Worm (Caenorhabditis elegans): ENCODE measurements around the gene clec-5.
A peak's percentile ranks its signal among the peaks of the same experiment; 100 is the strongest.

The clec-5 gene

DNA sequence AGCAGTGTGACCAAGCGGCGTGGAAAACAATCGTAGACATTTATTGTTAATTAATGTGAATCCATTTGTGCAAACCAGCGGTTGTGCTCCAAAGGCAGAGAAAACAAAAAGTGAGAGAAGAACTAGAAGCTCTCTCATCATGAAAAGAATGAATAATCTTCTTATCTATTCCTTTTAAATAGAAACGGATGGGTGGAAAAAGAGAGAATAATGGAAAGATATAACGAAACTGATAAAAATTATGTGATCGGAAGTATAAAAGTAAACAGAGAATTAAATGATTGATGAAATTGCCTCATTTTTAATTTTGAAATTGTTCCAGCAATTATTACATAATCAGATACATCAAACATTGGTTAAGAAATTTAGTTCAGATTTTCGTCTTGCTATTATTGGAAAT lies at the start of gene clec-5:
Gene clec-5, minus strand, starts transcription at position 178 of the 400 bp plus-strand sequence.
- TF ChIP-seq nhr-90 (tag; optimal IDR thresholded peaks at IDR 0.05; ENCODE audit: poor library complexity), result no peak
- no peak for TF ChIP-seq C16A3.4 (tag; optimal IDR thresholded peaks at IDR 0.05)
- no peak for TF ChIP-seq lsy-2 (tag; optimal IDR thresholded peaks at IDR 0.05)
- no peak for TF ChIP-seq vab-15 (tag; optimal IDR thresholded peaks at IDR 0.05)
- TF ChIP-seq unc-130 (tag; optimal IDR thresholded peaks at IDR 0.05), result no peak
- no peak for TF ChIP-seq grh-1 (GFP tag; IDR thresholded peaks at IDR 0.05)
- TF ChIP-seq lin-39 (tag; optimal IDR thresholded peaks at IDR 0.05), result no peak
- peak; percentile 29 for TF ChIP-seq jun-1 (tag; optimal IDR thresholded peaks at IDR 0.05)
- TF ChIP-seq fkh-4 (tag; optimal IDR thresholded peaks at IDR 0.05; ENCODE audit: borderline replicate concordance), result no peak
- TF ChIP-seq elt-2 (tag; optimal IDR thresholded peaks at IDR 0.05), result peak; percentile 40
- TF ChIP-seq aly-2 (tag; optimal IDR thresholded peaks at IDR 0.05), result no peak

DNA sequence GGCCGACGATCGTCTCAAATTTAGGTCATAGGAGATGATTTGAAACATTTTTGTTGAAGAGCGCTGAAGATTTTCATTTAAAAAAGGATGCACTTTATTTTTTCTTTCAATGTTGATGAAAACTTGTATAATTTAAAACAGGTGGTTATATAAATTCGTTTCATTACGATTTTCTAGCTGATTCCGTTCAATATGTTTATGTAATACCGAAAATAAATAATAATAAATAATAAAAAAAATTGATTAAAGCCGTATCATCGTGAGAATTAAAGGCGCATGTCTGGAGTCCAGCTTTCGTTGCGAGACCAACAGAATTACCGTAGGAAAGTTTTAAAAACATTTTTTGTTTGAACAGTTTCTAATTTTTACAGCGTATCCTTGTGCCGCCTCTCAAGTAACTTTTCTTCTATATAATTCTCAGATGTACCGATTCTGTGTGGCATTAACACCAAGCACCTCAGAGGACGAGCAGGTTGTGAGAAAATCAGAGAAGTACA lies 48.8 kb upstream of the clec-5 start, which contains the start of the genes C26E6.12 and eri-9:
Gene C26E6.12, minus strand, starts transcription at position 51 of the 497 bp plus-strand sequence.
Gene eri-9, plus strand, starts transcription at position 248 of the 497 bp plus-strand sequence.
- TF ChIP-seq dpl-1 (GFP tag; optimal IDR thresholded peaks at IDR 0.05), result peak in 1 of 3 experiments; percentile 26
- TF ChIP-seq fkh-4 (tag; optimal IDR thresholded peaks at IDR 0.05; ENCODE audit: borderline replicate concordance), result no peak
- TF ChIP-seq lin-13 (GFP tag; optimal IDR thresholded peaks at IDR 0.05), result no peak
- TF ChIP-seq fkh-10 (GFP tag; optimal IDR thresholded peaks at IDR 0.05), result no peak

DNA sequence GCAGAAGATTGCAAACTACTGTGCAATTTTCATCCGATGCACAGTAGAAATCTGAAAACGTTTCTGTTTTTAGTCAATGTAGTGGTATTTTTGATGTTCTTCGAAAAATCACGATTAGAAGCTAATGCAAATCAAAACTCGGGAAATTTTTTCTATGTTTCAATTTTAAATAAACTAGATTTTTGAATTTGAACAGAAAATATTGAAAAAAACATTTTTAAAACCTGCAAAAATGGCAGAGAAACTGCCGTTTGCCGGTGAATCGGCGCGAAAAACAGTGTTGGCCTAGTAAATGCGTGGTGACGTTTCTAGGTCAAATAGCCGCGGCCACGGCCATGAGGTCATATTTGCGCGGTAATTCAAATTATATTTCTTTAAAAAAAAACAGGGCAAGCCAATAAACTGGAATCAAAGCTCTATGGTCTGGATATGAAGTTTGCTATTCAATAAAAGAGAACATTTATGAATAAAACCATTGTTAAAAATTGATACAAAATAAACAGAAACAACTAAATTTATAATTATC lies 46.8 kb upstream of the clec-5 start, which contains the start of gene set-2:
Gene set-2, minus strand, starts transcription at position 51 of the 526 bp plus-strand sequence.
- TF ChIP-seq egl-13 (tag; optimal IDR thresholded peaks at IDR 0.05) (peak; percentile 73), nhr-237 (tag; optimal IDR thresholded peaks at IDR 0.05) (no peak), unc-98 (GFP tag; IDR thresholded peaks at IDR 0.05) (peak; percentile 81), lin-35 (GFP tag; optimal IDR thresholded peaks at IDR 0.05) (peak; percentile 95 to 96), tbx-2 (tag; optimal IDR thresholded peaks at IDR 0.05) (peak; percentile 85), nhr-19 (GFP tag; conservative IDR thresholded peaks at IDR 0.05) (peak; percentile 76), snu-23 (GFP tag; optimal IDR thresholded peaks at IDR 0.05) (peak; percentile 74), mab-9 (GFP tag; IDR thresholded peaks at IDR 0.05) (no peak), fkh-10 (GFP tag; optimal IDR thresholded peaks at IDR 0.05) (no peak), nhr-76 (tag; optimal IDR thresholded peaks at IDR 0.05) (no peak), xbp-1 (tag; optimal IDR thresholded peaks at IDR 0.05) (peak; percentile 75), lir-3 (tag; optimal IDR thresholded peaks at IDR 0.05; ENCODE audit: poor library complexity) (peak; percentile 93), isw-1 (GFP tag; IDR thresholded peaks at IDR 0.05) (peak; percentile 70), hlh-17 (GFP tag; optimal IDR thresholded peaks at IDR 0.05; ENCODE audit: borderline replicate concordance) (no peak), Y116A8C.19 (tag; optimal IDR thresholded peaks at IDR 0.05; ENCODE audit: borderline replicate concordance) (peak; percentile 28), nhr-84 (tag; optimal IDR thresholded peaks at IDR 0.05) (no peak), zag-1 (tag; optimal IDR thresholded peaks at IDR 0.05) (no peak), dsc-1 (tag; optimal IDR thresholded peaks at IDR 0.05) (peak; percentile 69), jun-1 (tag; optimal IDR thresholded peaks at IDR 0.05) (peak; percentile 24), ces-1 (GFP tag; optimal IDR thresholded peaks at IDR 0.05) (no peak), F16B12.6 (tag; optimal IDR thresholded peaks at IDR 0.05) (peak; percentile 54), lin-39 (tag; optimal IDR thresholded peaks at IDR 0.05) (no peak), zip-4 (GFP tag; optimal IDR thresholded peaks at IDR 0.05) (no peak), swsn-7 (tag; optimal IDR thresholded peaks at IDR 0.05) (peak; percentile 54), nhr-90 (tag; optimal IDR thresholded peaks at IDR 0.05; ENCODE audit: poor library complexity) (peak; percentile 87), grh-1 (GFP tag; IDR thresholded peaks at IDR 0.05) (no peak), efl-1 (optimal IDR thresholded peaks at IDR 0.05) (peak; percentile 93 to 95), efl-1 (GFP tag; optimal IDR thresholded peaks at IDR 0.05 in 1 of 2) (peak; percentile 93 to 99), hlh-4 (tag; optimal IDR thresholded peaks at IDR 0.05) (no peak), sup-37 (GFP tag; optimal IDR thresholded peaks at IDR 0.05) (no peak), dpl-1 (GFP tag; optimal IDR thresholded peaks at IDR 0.05) (peak; percentile 87 to 93 (median 92)), pag-3 (tag; optimal IDR thresholded peaks at IDR 0.05; ENCODE audit: borderline replicate concordance, insufficient read depth) (no peak), lin-15B (tag; optimal IDR thresholded peaks at IDR 0.05) (peak; percentile 73), irx-1 (tag; optimal IDR thresholded peaks at IDR 0.05) (peak; percentile 87), unc-62 (GFP tag; optimal IDR thresholded peaks at IDR 0.05) (no peak), skn-1 (tag; optimal IDR thresholded peaks at IDR 0.05) (peak; percentile 54), unc-30 (tag; optimal IDR thresholded peaks at IDR 0.05) (no peak), fkh-8 (tag; optimal IDR thresholded peaks at IDR 0.05) (peak; percentile 62), ceh-88 (GFP tag; IDR thresholded peaks at IDR 0.05) (no peak)

All from whole organism, L1 larva.